Worm (Caenorhabditis elegans) whole organism, L1 larva: ENCODE results near the gene K01A11.1.

Experiments used
- ama-1 ChIP-seq: fragments of 150-350 bp; optimal IDR thresholded peaks from 2 replicates; lab custom pipeline; 2014
- jun-1 ChIP-seq: fragments of 150-350 bp; optimal IDR thresholded peaks from 2 replicates; lab custom pipeline; 2014; ENCODE audit warnings: missing biosample characterization, missing genetic modification reagents, missing genetic modification characterization
- nhr-28 ChIP-seq: fragments of 150-350 bp; optimal IDR thresholded peaks from 2 replicates; lab custom pipeline; 2014; ENCODE audit warnings: missing biosample characterization, missing genetic modification characterization
- nhr-90 ChIP-seq: sonication (generic microtip); optimal IDR thresholded peaks from 2 replicates; lab custom pipeline; 2016; ENCODE audit warnings: mild to moderate bottlenecking, missing genetic modification characterization, missing compliant biosample characterization; ENCODE audit not compliant: poor library complexity
- snpc-4 ChIP-seq: fragments of 150-350 bp; optimal IDR thresholded peaks from 2 replicates; lab custom pipeline; 2014; ENCODE audit warnings: missing biosample characterization, missing genetic modification characterization
- sox-4 ChIP-seq: sonication (generic microtip); optimal IDR thresholded peaks from 2 replicates; lab custom pipeline; 2016; ENCODE audit warnings: missing genetic modification characterization, missing compliant biosample characterization
- xbp-1 ChIP-seq: sonication (generic microtip); optimal IDR thresholded peaks from 2 replicates; lab custom pipeline; 2016; ENCODE audit warnings: missing genetic modification characterization, missing compliant biosample characterization
- zag-1 ChIP-seq: fragments of 150-350 bp; optimal IDR thresholded peaks from 2 replicates; lab custom pipeline; 2014; ENCODE audit warnings: missing biosample characterization, missing genetic modification characterization

DNA sequence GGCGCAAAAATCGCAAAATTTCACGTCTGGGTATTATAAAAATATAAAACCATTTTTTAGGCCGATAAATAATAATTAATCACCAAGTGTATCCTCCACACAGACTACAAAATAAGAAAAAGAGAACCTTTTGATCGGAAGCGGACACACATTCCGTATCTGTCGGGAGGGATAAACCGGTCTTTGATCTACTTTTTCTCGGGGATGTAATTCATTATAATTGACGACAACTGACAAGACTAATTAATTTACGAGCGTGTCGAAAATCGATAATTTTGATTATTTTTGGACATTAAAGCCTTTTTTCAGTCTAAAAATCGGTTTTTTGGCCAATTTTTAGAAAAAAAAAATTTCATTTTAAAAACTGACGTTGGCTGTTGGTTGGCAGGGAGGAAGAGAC is 39.1 kb upstream of the K01A11.1 start:
- no peak for TF ChIP-seq snpc-4
- no peak for TF ChIP-seq zag-1 (tag; lab: Kevin White, UChicago)
- no peak for TF ChIP-seq sox-4 (tag; lab: Kevin White, UChicago)
- TF ChIP-seq jun-1 (tag; lab: Kevin White, UChicago) = no peak
- no peak for TF ChIP-seq nhr-90 (tag; lab: Kevin White, UChicago)
- no peak for TF ChIP-seq ama-1 (lab: Kevin White, UChicago)
- no peak for TF ChIP-seq nhr-28 (tag; lab: Kevin White, UChicago)
- no peak for TF ChIP-seq xbp-1
